Fruit fly (Drosophila melanogaster): Measurements from ENCODE around the gene Xe7.
A peak's percentile ranks its signal among the peaks of the same experiment; 100 is the strongest.

DNA sequence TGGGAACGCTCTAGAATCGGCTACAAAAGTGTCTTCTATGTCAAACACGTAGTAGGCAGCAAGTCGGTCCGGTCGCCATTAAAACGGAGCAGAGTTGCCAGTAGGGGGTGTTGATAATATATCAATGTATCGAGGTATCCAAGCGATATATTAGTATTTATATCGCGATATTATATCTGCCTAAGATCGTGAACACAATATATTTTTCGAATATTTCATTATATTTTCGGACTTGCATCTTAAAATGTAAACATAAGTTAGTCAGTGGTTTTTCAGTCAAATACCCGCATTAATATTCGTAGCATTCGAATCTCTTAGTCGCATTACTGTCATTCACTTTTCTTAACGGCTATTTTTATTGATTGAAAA, 9.3 kb downstream of the Xe7 start, which contains the start of gene CG2182:
- TF ChIP-seq Hr96 (GFP tag; optimal IDR thresholded peaks at IDR 0.05) (no peak), cnc (optimal IDR thresholded peaks at IDR 0.05) (no peak), kay (GFP tag; ENCODE audit: borderline replicate concordance) (no peak), CG14711 (tag; optimal IDR thresholded peaks at IDR 0.05) (no peak), pad (GFP tag; optimal IDR thresholded peaks at IDR 0.05) (no peak), CG11617 (GFP tag; optimal IDR thresholded peaks at IDR 0.05) (no peak), Crg-1 (GFP tag; optimal IDR thresholded peaks at IDR 0.05) (peak; percentile 9), CG7101 (tag; optimal IDR thresholded peaks at IDR 0.05) (no peak), CG33017 (tag; optimal IDR thresholded peaks at IDR 0.05) (no peak), cic (GFP tag; optimal IDR thresholded peaks at IDR 0.05) (no peak), CG1620 (GFP tag; optimal IDR thresholded peaks at IDR 0.05) (peak; percentile 60), Mnt (GFP tag; optimal IDR thresholded peaks at IDR 0.05) (no peak), CG5204 (GFP tag; optimal IDR thresholded peaks at IDR 0.05) (no peak)

All from whole organism, adult.